Worm (Caenorhabditis elegans) whole organism, L3 larva: Measurements from ENCODE around the gene F28H7.2.

Experiments
- aly-2 ChIP-seq: fragments of 150-350 bp; optimal IDR thresholded peaks from 2 replicates; lab custom pipeline; 2014; ENCODE audit warnings: missing biosample characterization, missing genetic modification characterization
- ceh-82 ChIP-seq: fragments of 150-350 bp; optimal IDR thresholded peaks from 2 replicates; lab custom pipeline; 2014; ENCODE audit warnings: missing biosample characterization, missing genetic modification characterization
- egl-27 ChIP-seq: sonication (generic microtip); optimal IDR thresholded peaks from 4 replicates; lab custom pipeline; 2017; ENCODE audit warnings: missing biosample characterization, missing genetic modification reagents, missing genetic modification characterization
- elt-1 ChIP-seq: fragments of 150-350 bp; optimal IDR thresholded peaks from 2 replicates; lab custom pipeline; 2014; ENCODE audit warnings: missing biosample characterization, missing genetic modification characterization
- elt-3 ChIP-seq, 3 experiments: fragments of 150-350 bp in 1 of 3; sonication (generic microtip) in 2 of 3; optimal IDR thresholded peaks; 2 replicates in 2 of 3; 4 replicates in 1 of 3; lab custom pipeline; 2014 to 2017; ENCODE audit warnings: missing biosample characterization in 3 of 3, missing genetic modification characterization in 3 of 3
- fkh-10 ChIP-seq: sonication (generic microtip); optimal IDR thresholded peaks from 2 replicates; lab custom pipeline; 2017; ENCODE audit warnings: missing biosample characterization, missing genetic modification reagents, missing genetic modification characterization
- nhr-12 ChIP-seq: fragments of 150-350 bp; optimal IDR thresholded peaks from 2 replicates; lab custom pipeline; 2014; ENCODE audit warnings: missing biosample characterization, missing genetic modification characterization
- nhr-23 ChIP-seq: fragments of 150-350 bp; optimal IDR thresholded peaks from 2 replicates; lab custom pipeline; 2014; ENCODE audit warnings: missing biosample characterization, missing genetic modification reagents, missing genetic modification characterization
- nhr-237 ChIP-seq: fragments of 150-350 bp; optimal IDR thresholded peaks from 2 replicates; lab custom pipeline; 2014; ENCODE audit warnings: missing biosample characterization, missing genetic modification characterization
- nhr-25 ChIP-seq: sonication (generic microtip); optimal IDR thresholded peaks from 2 replicates; lab custom pipeline; 2017; ENCODE audit warnings: missing biosample characterization, missing genetic modification characterization
- nhr-77 ChIP-seq: fragments of 150-350 bp; optimal IDR thresholded peaks from 2 replicates; lab custom pipeline; 2014; ENCODE audit warnings: missing biosample characterization, missing genetic modification characterization
- unc-39 ChIP-seq: sonication (generic microtip); optimal IDR thresholded peaks from 4 replicates; lab custom pipeline; 2017; ENCODE audit warnings: missing biosample characterization, missing genetic modification characterization
- unc-62 ChIP-seq: fragments of 150-350 bp; sonication (generic microtip); optimal IDR thresholded peaks from 4 replicates; lab custom pipeline; 2014; ENCODE audit warnings: missing biosample characterization, missing genetic modification reagents, missing genetic modification characterization
- zag-1 ChIP-seq: fragments of 150-350 bp; optimal IDR thresholded peaks from 2 replicates; lab custom pipeline; 2014; ENCODE audit warnings: missing biosample characterization, missing genetic modification characterization

ce11 chrV:10743649-10744048 is 4.1 kb upstream of the F28H7.2 start, which contains the start of gene srj-22:
- TF ChIP-seq unc-39 (tag; lab: Kevin White, UChicago) (no peak), zag-1 (no peak), fkh-10 (GFP tag; lab: Kevin White, UChicago) (no peak), elt-1 (tag; lab: Kevin White, UChicago) (no peak), nhr-23 (no peak), aly-2 (no peak), nhr-237 (no peak), nhr-77 (tag; lab: Kevin White, UChicago) (no peak), nhr-25 (tag; lab: Kevin White, UChicago) (no peak), nhr-12 (tag; lab: Kevin White, UChicago) (no peak), egl-27 (tag; lab: Kevin White, UChicago) (no peak), elt-3 (tag; optimal IDR thresholded peaks at IDR 0.05; lab: Kevin White, UChicago) (no peak), unc-62 (GFP tag; lab: Kevin White, UChicago) (no peak), ceh-82 (tag; lab: Kevin White, UChicago) (no peak)
